Fruit fly (Drosophila melanogaster): ENCODE data around the gene mthl1.

- TF ChIP-seq pan (optimal IDR thresholded peaks at IDR 0.05) (no peak), CrebA (GFP tag; optimal IDR thresholded peaks at IDR 0.05; ENCODE audit: borderline replicate concordance) (no peak), sv (GFP tag; optimal IDR thresholded peaks at IDR 0.05) (no peak), tai (GFP tag; optimal IDR thresholded peaks at IDR 0.05) (no peak), N (GFP tag; optimal IDR thresholded peaks at IDR 0.05) (no peak), Hnf4 (GFP tag; optimal IDR thresholded peaks at IDR 0.05) (no peak), Dfd (GFP tag; optimal IDR thresholded peaks at IDR 0.05) (no peak), Rel (GFP tag; optimal IDR thresholded peaks at IDR 0.05) (no peak), Rel (tag; optimal IDR thresholded peaks at IDR 0.05) (peak; percentile 48), Myc (optimal IDR thresholded peaks at IDR 0.05) (no peak), psq (GFP tag; optimal IDR thresholded peaks at IDR 0.05) (peak; percentile 8), dl (GFP tag; optimal IDR thresholded peaks at IDR 0.05; ENCODE audit: insufficient read depth in 1 of 2, partially characterized antibody in 2 of 2) (no peak), woc (GFP tag; optimal IDR thresholded peaks at IDR 0.05) (no peak)
These were observed 15.0 kb downstream of the mthl1 start for dm6 chrX:16655724-16656235.

All from whole organism, wandering third instar larva.